Fruit fly (Drosophila melanogaster): ENCODE data around the gene CG17195.

Gene CG17195

DNA sequence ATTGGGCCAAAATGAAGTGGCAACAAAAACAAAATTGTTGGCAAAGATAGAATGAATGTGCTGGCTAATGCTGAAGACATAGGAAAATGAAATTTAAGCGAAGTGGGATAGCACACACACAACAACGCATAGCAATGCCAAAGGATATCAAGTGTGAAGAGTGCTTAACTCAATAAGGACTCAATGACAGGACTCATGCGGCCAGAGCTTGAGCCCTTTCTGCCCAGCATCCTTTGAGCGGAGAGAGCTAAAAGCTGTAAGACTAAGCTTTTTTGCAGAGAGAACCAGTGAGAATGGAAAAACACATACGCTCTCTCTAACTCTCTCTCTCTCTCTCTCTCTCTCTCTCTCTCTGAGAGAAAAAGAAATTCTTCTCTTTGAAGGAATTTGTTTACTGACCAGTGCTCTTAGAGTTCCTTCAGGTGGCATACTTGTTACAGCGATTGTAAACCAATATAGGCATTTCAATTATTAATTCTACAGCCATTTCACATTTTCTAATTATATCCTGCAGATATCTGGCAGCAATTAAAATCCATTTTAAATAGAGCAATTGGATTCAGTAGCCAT lies 5.9 kb upstream of the CG17195 start:
- TF ChIP-seq net (GFP tag; optimal IDR thresholded peaks at IDR 0.05) (no peak), CG6808 (GFP tag; optimal IDR thresholded peaks at IDR 0.05) (no peak), Blimp-1 (GFP tag; optimal IDR thresholded peaks at IDR 0.05) (no peak), Hr38 (GFP tag; optimal IDR thresholded peaks at IDR 0.05) (no peak), Sox102F (GFP tag; optimal IDR thresholded peaks at IDR 0.05) (no peak)

DNA sequence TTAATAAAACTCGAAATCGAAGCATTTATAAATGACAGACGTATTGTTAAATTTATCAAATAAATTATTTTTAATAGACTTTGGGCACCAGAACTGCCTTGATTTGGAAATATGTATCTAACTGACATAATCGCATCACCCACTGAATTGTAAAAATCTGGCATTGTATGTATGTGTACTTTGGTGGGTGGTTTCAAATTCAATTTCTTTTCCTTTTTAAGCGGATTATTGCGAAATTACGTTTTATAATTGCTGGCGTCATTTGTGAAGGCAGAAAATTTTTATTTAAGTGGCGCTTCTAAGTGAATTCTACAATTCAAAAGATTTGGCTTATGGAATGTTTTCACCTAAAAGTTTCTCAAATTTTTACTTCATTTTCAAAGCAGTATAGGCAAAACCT lies 1.2 kb upstream of the CG17195 start, which contains the start of gene CG4956:
TSS of gene CG4956 (minus strand) at position 101 of the 400 bp plus-strand sequence.
- no peak for TF ChIP-seq CG31627 (GFP tag; optimal IDR thresholded peaks at IDR 0.05)
- no peak for TF ChIP-seq Smox (GFP tag; optimal IDR thresholded peaks at IDR 0.05)
- TF ChIP-seq fkh (GFP tag; optimal IDR thresholded peaks at IDR 0.05), result no peak
- no peak for TF ChIP-seq spab (GFP tag; optimal IDR thresholded peaks at IDR 0.05)
- TF ChIP-seq CG6854 (GFP tag; optimal IDR thresholded peaks at IDR 0.05), result no peak
- TF ChIP-seq Ets21C (GFP tag; optimal IDR thresholded peaks at IDR 0.05), result no peak
- no peak for TF ChIP-seq Eip78C (GFP tag)
- TF ChIP-seq CG6163 (GFP tag; IDR thresholded peaks at IDR 0.05), result no peak
- TF ChIP-seq achi (GFP tag; optimal IDR thresholded peaks at IDR 0.05), result no peak
- no peak for TF ChIP-seq topi (GFP tag; optimal IDR thresholded peaks at IDR 0.05)
- no peak for TF ChIP-seq Sox14 (GFP tag; optimal IDR thresholded peaks at IDR 0.05)
- no peak for TF ChIP-seq salr (GFP tag; optimal IDR thresholded peaks at IDR 0.05)
- TF ChIP-seq CG32006 (GFP tag; optimal IDR thresholded peaks at IDR 0.05), result no peak

DNA sequence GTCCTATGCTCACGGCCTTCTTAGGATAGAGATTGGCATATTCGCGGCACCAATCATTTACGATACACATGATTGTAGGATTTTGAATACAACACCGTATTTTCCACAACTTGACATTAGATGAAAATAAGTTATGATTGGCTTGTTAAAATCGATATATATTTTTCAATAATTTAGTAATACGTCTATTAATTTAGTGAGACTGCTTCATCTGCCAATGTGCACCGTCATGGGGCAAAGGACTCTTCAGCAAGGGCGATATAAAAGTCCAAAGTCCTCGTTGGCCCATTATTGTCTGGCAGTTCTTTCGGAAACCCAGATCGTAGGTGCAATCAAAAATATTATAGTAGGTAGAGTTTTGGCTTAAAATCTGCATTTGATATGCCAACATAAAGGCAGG lies 861 bp downstream of the CG17195 start, which contains the start of gene CG17196:
TSS of gene CG17196 (minus strand) at position 101 of the 400 bp plus-strand sequence.
- no peak for TF ChIP-seq ss (GFP tag; optimal IDR thresholded peaks at IDR 0.05)
- no peak for TF ChIP-seq dsx (GFP tag; optimal IDR thresholded peaks at IDR 0.05; ENCODE audit: poor library complexity, severe bottlenecking)
- no peak for TF ChIP-seq CG8319 (GFP tag; optimal IDR thresholded peaks at IDR 0.05)
- no peak for TF ChIP-seq Hr38 (GFP tag; optimal IDR thresholded peaks at IDR 0.05)
- no peak for TF ChIP-seq esn (GFP tag; optimal IDR thresholded peaks at IDR 0.05)
- TF ChIP-seq CG11762 (GFP tag; optimal IDR thresholded peaks at IDR 0.05; ENCODE audit: insufficient read depth), result no peak
- no peak for TF ChIP-seq spab (GFP tag; optimal IDR thresholded peaks at IDR 0.05)
- TF ChIP-seq net (GFP tag; optimal IDR thresholded peaks at IDR 0.05), result no peak
- no peak for TF ChIP-seq lz (GFP tag; optimal IDR thresholded peaks at IDR 0.05)

DNA sequence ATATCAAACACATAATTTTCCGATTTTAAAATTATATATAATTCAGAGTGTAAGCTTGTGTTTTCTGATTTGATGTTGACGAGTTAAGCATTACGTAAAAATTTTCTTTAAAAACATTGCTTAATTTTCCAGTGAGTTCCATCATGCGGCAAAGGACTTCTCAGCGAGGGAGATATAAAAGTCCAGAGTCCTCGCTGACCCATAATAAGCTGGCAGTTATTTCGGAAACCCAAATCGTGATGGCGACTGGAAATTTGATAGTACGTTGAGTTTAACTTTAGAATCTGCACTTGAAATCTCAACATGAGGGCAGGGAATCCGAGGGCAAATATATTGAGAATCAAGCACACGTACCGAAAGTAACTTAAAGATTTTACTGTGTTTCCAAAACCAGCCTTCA lies 1.7 kb downstream of the CG17195 start, which contains the start of the genes CG17197 and CG17198:
TSS of gene CG17197 (minus strand) at position 101 of the 400 bp plus-strand sequence.
TSS of gene CG17198 (minus strand) at position 101 of the 400 bp plus-strand sequence.
- TF ChIP-seq topi (GFP tag; optimal IDR thresholded peaks at IDR 0.05) (no peak), fd59A (GFP tag; optimal IDR thresholded peaks at IDR 0.05) (no peak), CG10631 (GFP tag; optimal IDR thresholded peaks at IDR 0.05) (no peak), CG11294 (GFP tag; IDR thresholded peaks at IDR 0.05) (no peak), CG7368 (GFP tag; optimal IDR thresholded peaks at IDR 0.05) (no peak), Met (GFP tag; optimal IDR thresholded peaks at IDR 0.05) (no peak), CG6163 (GFP tag; IDR thresholded peaks at IDR 0.05) (no peak), achi (GFP tag; optimal IDR thresholded peaks at IDR 0.05) (no peak), CG6276 (GFP tag; optimal IDR thresholded peaks at IDR 0.05) (no peak), fd85E (GFP tag; optimal IDR thresholded peaks at IDR 0.05) (no peak), CG1621 (tag; optimal IDR thresholded peaks at IDR 0.05) (no peak), Lpt (GFP tag; optimal IDR thresholded peaks at IDR 0.05) (no peak), Gug (GFP tag; IDR thresholded peaks at IDR 0.05) (no peak), CG9139 (GFP tag; optimal IDR thresholded peaks at IDR 0.05) (no peak), Blimp-1 (GFP tag; optimal IDR thresholded peaks at IDR 0.05) (no peak), svp (GFP tag) (no peak), Hr38 (GFP tag; optimal IDR thresholded peaks at IDR 0.05) (no peak), cyc (GFP tag; optimal IDR thresholded peaks at IDR 0.05) (no peak), CG6792 (GFP tag; optimal IDR thresholded peaks at IDR 0.05) (no peak)

Data from whole organism, prepupa.